Fruit fly (Drosophila melanogaster): ENCODE results near the gene CG11816.

CG11816 gene

DNA sequence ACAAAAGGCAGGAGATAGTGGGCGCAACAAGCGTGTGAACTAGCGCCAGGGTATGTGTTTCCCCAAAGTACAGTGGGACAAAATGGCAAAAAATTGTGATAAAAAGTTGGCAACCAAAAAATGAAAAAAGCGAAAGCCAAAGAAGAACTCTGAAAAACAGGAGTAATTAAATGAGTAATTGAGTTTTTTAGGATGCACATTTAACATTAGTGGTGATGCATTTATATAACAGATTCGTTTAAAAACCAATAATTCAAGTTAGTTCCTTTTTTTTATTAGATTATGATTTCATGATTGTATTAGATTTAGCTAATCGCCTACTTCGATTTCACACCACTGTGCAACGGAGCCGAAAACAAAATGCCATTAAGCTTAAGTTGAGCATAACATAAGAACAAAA, 16.8 kb upstream of the CG11816 start (continued):
- TF ChIP-seq Awh (GFP tag; IDR thresholded peaks at IDR 0.05) = peak; percentile 11; the same call in 1 of the 2 replicates
- TF ChIP-seq CG43689 (GFP tag; IDR thresholded peaks at IDR 0.05) = no peak
- TF ChIP-seq CG9727 (GFP tag; optimal IDR thresholded peaks at IDR 0.05) = peak; percentile 45
- peak; percentile 38 for TF ChIP-seq Asciz (GFP tag; optimal IDR thresholded peaks at IDR 0.05)
- peak; percentile 51 for TF ChIP-seq CG6654 (GFP tag; optimal IDR thresholded peaks at IDR 0.05)
- peak; percentile 60 for TF ChIP-seq Meics (GFP tag; optimal IDR thresholded peaks at IDR 0.05)
- no peak for TF ChIP-seq CG14860 (GFP tag; IDR thresholded peaks at IDR 0.05; ENCODE audit: partially characterized antibody)
- TF ChIP-seq CG2712 (tag; optimal IDR thresholded peaks at IDR 0.05) = peak; percentile 71
- peak in 1 of 2 experiments; percentile 35 for TF ChIP-seq Eip74EF (GFP tag; optimal IDR thresholded peaks at IDR 0.05)
- peak; percentile 52 for TF ChIP-seq CG4820 (GFP tag; optimal IDR thresholded peaks at IDR 0.05)
- peak; percentile 43 for TF ChIP-seq CG10366 (GFP tag; IDR thresholded peaks at IDR 0.05)
- TF ChIP-seq CG7556 (GFP tag; optimal IDR thresholded peaks at IDR 0.05) = peak; percentile 73
- peak; percentile 45 for TF ChIP-seq NfI (GFP tag; optimal IDR thresholded peaks at IDR 0.05)
- no peak for TF ChIP-seq ase (GFP tag; IDR thresholded peaks at IDR 0.05)
- peak; percentile 37 for TF ChIP-seq gcm (GFP tag; optimal IDR thresholded peaks at IDR 0.05)
- TF ChIP-seq CG14710 (tag; optimal IDR thresholded peaks at IDR 0.05) = peak; percentile 58
- peak; percentile 7 for TF ChIP-seq Jarid2 (GFP tag; optimal IDR thresholded peaks at IDR 0.05)
- TF ChIP-seq B-H1 (GFP tag; IDR thresholded peaks at IDR 0.05) = peak; percentile 39; the same call in 1 of the 3 replicates
- no peak for TF ChIP-seq CG13287 (GFP tag; IDR thresholded peaks at IDR 0.05; ENCODE audit: partially characterized antibody)
- no peak for TF ChIP-seq CG14965 (GFP tag; optimal IDR thresholded peaks at IDR 0.05; ENCODE audit: borderline replicate concordance)
- TF ChIP-seq trem (tag; optimal IDR thresholded peaks at IDR 0.05) = peak; percentile 23
- peak; percentile 47 for TF ChIP-seq CG17359 (tag; optimal IDR thresholded peaks at IDR 0.05)
- peak; percentile 31 for TF ChIP-seq Camta (GFP tag; optimal IDR thresholded peaks at IDR 0.05)
- peak; percentile 70 for TF ChIP-seq Fer1 (GFP tag; optimal IDR thresholded peaks at IDR 0.05)
- TF ChIP-seq gt (GFP tag; IDR thresholded peaks at IDR 0.05) = no peak
- no peak for TF ChIP-seq CG1647 (GFP tag; optimal IDR thresholded peaks at IDR 0.05)
- TF ChIP-seq CG7357 (GFP tag; IDR thresholded peaks at IDR 0.05) = peak; percentile 47; the same call in 1 of the 3 replicates
- peak; percentile 18 for TF ChIP-seq scrt (GFP tag; optimal IDR thresholded peaks at IDR 0.05)
- TF ChIP-seq CG14014 (GFP tag; IDR thresholded peaks at IDR 0.05) = 0 out of 2 replicates have a peak, but pooled peaks have one; percentile 27
- no peak for TF ChIP-seq Adf1 (GFP tag; IDR thresholded peaks at IDR 0.05)
- 0 out of 2 replicates have a peak, but pooled peaks have one; percentile 39 for TF ChIP-seq Drgx (GFP tag; IDR thresholded peaks at IDR 0.05)
- TF ChIP-seq Doc2 (GFP tag; IDR thresholded peaks at IDR 0.05) = no peak
- TF ChIP-seq CHES-1-like (GFP tag; optimal IDR thresholded peaks at IDR 0.05) = no peak
- TF ChIP-seq Elba2 (GFP tag; optimal IDR thresholded peaks at IDR 0.05) = no peak
- TF ChIP-seq CG9876 (GFP tag; optimal IDR thresholded peaks at IDR 0.05) = peak; percentile 4
- peak; percentile 24 to 68 for TF ChIP-seq Hr51 (GFP tag; optimal IDR thresholded peaks at IDR 0.05)
- peak; percentile 72 for TF ChIP-seq CG31441 (GFP tag; IDR thresholded peaks at IDR 0.05)
- peak; percentile 17 for TF ChIP-seq CG15601 (tag; optimal IDR thresholded peaks at IDR 0.05)
- peak; percentile 48 to 65 for TF ChIP-seq chif (GFP tag; optimal IDR thresholded peaks at IDR 0.05)
- TF ChIP-seq Hsf (GFP tag; optimal IDR thresholded peaks at IDR 0.05) = peak; percentile 59
- TF ChIP-seq PHDP (tag; optimal IDR thresholded peaks at IDR 0.05) = peak; percentile 71
- peak; percentile 49; the same call in 1 of the 2 replicates for TF ChIP-seq Atf6 (GFP tag; IDR thresholded peaks at IDR 0.05)
- TF ChIP-seq Optix (GFP tag; IDR thresholded peaks at IDR 0.05) = no peak
- TF ChIP-seq BtbVII (GFP tag; optimal IDR thresholded peaks at IDR 0.05) = peak; percentile 29
- TF ChIP-seq CG8478 (optimal IDR thresholded peaks at IDR 0.05) = no peak
- TF ChIP-seq fu2 (GFP tag; optimal IDR thresholded peaks at IDR 0.05) = peak; percentile 13
- TF ChIP-seq fru (optimal IDR thresholded peaks at IDR 0.05) = no peak
- TF ChIP-seq bcd (GFP tag; optimal IDR thresholded peaks at IDR 0.05) = peak; percentile 50
- peak; percentile 49 for TF ChIP-seq Hmr (GFP tag; optimal IDR thresholded peaks at IDR 0.05)
- TF ChIP-seq Chrac-16 (GFP tag; optimal IDR thresholded peaks at IDR 0.05) = peak; percentile 33
- TF ChIP-seq esg (GFP tag; conservative IDR thresholded peaks at IDR 0.05) = peak; percentile 51

Measured in whole organism, embryonic.